Fruit fly (Drosophila melanogaster) whole organism, embryonic: ENCODE results near the gene Pgant2.
A peak's percentile ranks its signal among the peaks of the same experiment; 100 is the strongest.

Source experiments
- Antp ChIP-seq: fragments of 200-800 bp; sonication (Bioruptor generic); optimal IDR thresholded peaks from 3 replicates; lab custom pipeline; 2016; ENCODE audit warnings: missing biosample characterization, missing genetic modification characterization
- BEAF-32 ChIP-seq: fragments of 200-800 bp; sonication (Bioruptor generic); optimal IDR thresholded peaks from 3 replicates; lab custom pipeline; 2017; ENCODE audit warnings: missing biosample characterization, missing genetic modification characterization, mild to moderate bottlenecking, moderate library complexity, missing genetic modification reagents
- CG10462 ChIP-seq: fragments of 200-800 bp; sonication (Bioruptor generic); optimal IDR thresholded peaks from 2 replicates; lab custom pipeline; 2016; ENCODE audit warnings: missing biosample characterization, missing genetic modification characterization
- CG10979 ChIP-seq: fragments of 200-800 bp; sonication (Bioruptor generic); optimal IDR thresholded peaks from 2 replicates; lab custom pipeline; 2018; ENCODE audit warnings: missing biosample characterization, mild to moderate bottlenecking, missing genetic modification characterization, moderate library complexity
- CG1233 ChIP-seq: fragments of 200-800 bp; sonication (Bioruptor generic); optimal IDR thresholded peaks from 4 replicates; lab custom pipeline; 2018; ENCODE audit warnings: missing biosample characterization, mild to moderate bottlenecking, missing genetic modification characterization
- CG1603 ChIP-seq: fragments of 200-800 bp; sonication (Bioruptor generic); optimal IDR thresholded peaks from 2 replicates; lab custom pipeline; 2019; ENCODE audit warnings: missing biosample characterization, mild to moderate bottlenecking, missing genetic modification characterization, moderate library complexity
- CG17802 ChIP-seq: fragments of 200-800 bp; sonication (Bioruptor generic); optimal IDR thresholded peaks from 2 replicates; lab custom pipeline; 2018; ENCODE audit warnings: missing biosample characterization, mild to moderate bottlenecking, missing genetic modification characterization, moderate library complexity
- CG34224 ChIP-seq: fragments of 200-800 bp; sonication (Bioruptor generic); IDR thresholded peaks from 3 replicates; pipeline ENCODE4 v1.3.6; 2022; ENCODE audit warnings: missing biosample characterization, missing genetic modification characterization; ENCODE audit not compliant: partially characterized antibody
- CG4820 ChIP-seq: fragments of 200-800 bp; sonication (Bioruptor generic); optimal IDR thresholded peaks from 3 replicates; lab custom pipeline; 2016; ENCODE audit warnings: missing biosample characterization, missing genetic modification characterization
- CG6254 ChIP-seq: fragments of 200-800 bp; sonication (Bioruptor generic); optimal IDR thresholded peaks from 3 replicates; lab custom pipeline; 2017; ENCODE audit warnings: mild to moderate bottlenecking, missing biosample characterization, missing genetic modification reagents, missing genetic modification characterization
- CG6854 ChIP-seq: fragments of 200-800 bp; sonication (Bioruptor generic); optimal IDR thresholded peaks from 3 replicates; lab custom pipeline; 2017; ENCODE audit warnings: missing biosample characterization, mild to moderate bottlenecking, missing genetic modification characterization
- CG7556 ChIP-seq: fragments of 200-800 bp; sonication (Bioruptor generic); optimal IDR thresholded peaks from 2 replicates; lab custom pipeline; 2017; ENCODE audit warnings: missing biosample characterization, mild to moderate bottlenecking, missing genetic modification characterization
- CG7839 ChIP-seq: fragments of 200-800 bp; sonication (Bioruptor generic); optimal IDR thresholded peaks from 3 replicates; lab custom pipeline; 2018; ENCODE audit warnings: missing biosample characterization, mild to moderate bottlenecking, missing genetic modification characterization, moderate library complexity
- CG8765 ChIP-seq: fragments of 200-800 bp; sonication (Bioruptor generic); IDR thresholded peaks from 2 replicates; pipeline ENCODE4 v1.3.6; 2022; ENCODE audit warnings: missing biosample characterization, missing genetic modification characterization
- CG9727 ChIP-seq: fragments of 200-800 bp; sonication (Bioruptor generic); optimal IDR thresholded peaks from 3 replicates; lab custom pipeline; 2017; ENCODE audit warnings: missing biosample characterization, mild to moderate bottlenecking, missing genetic modification characterization
- Dp ChIP-seq: fragments of 200-800 bp; sonication (Bioruptor generic); optimal IDR thresholded peaks from 2 replicates; lab custom pipeline; 2018; ENCODE audit warnings: missing biosample characterization, mild to moderate bottlenecking, missing genetic modification characterization, moderate library complexity
- Dref ChIP-seq: fragments of 200-800 bp; sonication (Bioruptor generic); IDR thresholded peaks from 2 replicates; pipeline ENCODE4 v1.3.6; 2022; ENCODE audit warnings: missing biosample characterization, missing genetic modification characterization
- Drgx ChIP-seq: fragments of 200-800 bp; sonication (Bioruptor generic); IDR thresholded peaks from 2 replicates; pipeline ENCODE4 v1.3.6; 2022; ENCODE audit warnings: missing biosample characterization, missing genetic modification characterization
- Elba2 ChIP-seq: fragments of 200-800 bp; sonication (Bioruptor generic); optimal IDR thresholded peaks from 3 replicates; lab custom pipeline; 2016; ENCODE audit warnings: missing biosample characterization, missing genetic modification characterization
- HLH54F ChIP-seq: fragments of 200-800 bp; sonication (Bioruptor generic); optimal IDR thresholded peaks from 3 replicates; lab custom pipeline; 2016; ENCODE audit warnings: missing biosample characterization, missing genetic modification characterization
- HLHmδ ChIP-seq: fragments of 200-800 bp; sonication (Bioruptor generic); optimal IDR thresholded peaks from 2 replicates; lab custom pipeline; 2018; ENCODE audit warnings: missing biosample characterization, mild to moderate bottlenecking, missing genetic modification characterization, moderate library complexity
- Hsf ChIP-seq: fragments of 200-800 bp; sonication (Bioruptor generic); optimal IDR thresholded peaks from 3 replicates; lab custom pipeline; 2016; ENCODE audit warnings: missing biosample characterization, missing genetic modification characterization
- NC2α ChIP-seq: fragments of 200-800 bp; sonication (Bioruptor generic); optimal IDR thresholded peaks from 2 replicates; lab custom pipeline; 2016; ENCODE audit warnings: missing biosample characterization, missing genetic modification characterization
- PHDP ChIP-seq: fragments of 200-800 bp; sonication (Bioruptor generic); optimal IDR thresholded peaks from 3 replicates; lab custom pipeline; 2018; ENCODE audit warnings: missing biosample characterization, mild to moderate bottlenecking, missing genetic modification characterization, moderate library complexity
- Pdp1 ChIP-seq, 2 experiments: fragments of 200-800 bp; sonication (Bioruptor generic); optimal IDR thresholded peaks; 3 replicates each; lab custom pipeline; 2016; ENCODE audit warnings: missing biosample characterization in 2 of 2, missing genetic modification characterization in 2 of 2, mild to moderate bottlenecking in 1 of 2, moderate library complexity in 1 of 2
- Poxn ChIP-seq: fragments of 200-800 bp; sonication (Bioruptor generic); IDR thresholded peaks from 2 replicates; pipeline ENCODE4 v1.3.6; 2022; ENCODE audit warnings: missing biosample characterization, missing genetic modification characterization
- Side ChIP-seq: fragments of 200-800 bp; sonication (Bioruptor generic); optimal IDR thresholded peaks from 2 replicates; lab custom pipeline; 2016; ENCODE audit warnings: missing biosample characterization, missing genetic modification characterization
- Sox102F ChIP-seq: fragments of 200-800 bp; sonication (Bioruptor generic); optimal IDR thresholded peaks from 2 replicates; lab custom pipeline; 2018; ENCODE audit warnings: missing biosample characterization, mild to moderate bottlenecking, missing genetic modification characterization, moderate library complexity
- Vsx1 ChIP-seq: fragments of 200-800 bp; sonication (Bioruptor generic); optimal IDR thresholded peaks from 2 replicates; lab custom pipeline; 2017; ENCODE audit warnings: missing biosample characterization, mild to moderate bottlenecking, missing genetic modification characterization, missing genetic modification reagents
- Xrp1 ChIP-seq: fragments of 200-800 bp; sonication (Bioruptor generic); IDR thresholded peaks from 2 replicates; pipeline ENCODE4 v1.3.6; 2022; ENCODE audit warnings: missing biosample characterization, missing genetic modification characterization
- bab2 ChIP-seq: fragments of 200-800 bp; sonication (Bioruptor generic); optimal IDR thresholded peaks from 2 replicates; lab custom pipeline; 2016; ENCODE audit warnings: missing biosample characterization, missing genetic modification characterization
- cad ChIP-seq: fragments of >200 bp; optimal IDR thresholded peaks from 2 replicates; lab custom pipeline; 2017; ENCODE audit warnings: missing biosample characterization, missing genetic modification characterization
- caup ChIP-seq: fragments of 200-800 bp; sonication (Bioruptor generic); optimal IDR thresholded peaks from 3 replicates; lab custom pipeline; 2017; ENCODE audit warnings: missing biosample characterization, mild to moderate bottlenecking, missing genetic modification characterization, moderate library complexity; ENCODE audit not compliant: severe bottlenecking
- cg ChIP-seq: fragments of 200-800 bp; sonication (Bioruptor generic); optimal IDR thresholded peaks from 3 replicates; lab custom pipeline; 2019; ENCODE audit warnings: missing biosample characterization, mild to moderate bottlenecking, missing genetic modification characterization, moderate library complexity
- exex ChIP-seq: fragments of 200-800 bp; sonication (Bioruptor generic); optimal IDR thresholded peaks from 4 replicates; lab custom pipeline; 2018; ENCODE audit warnings: missing biosample characterization, mild to moderate bottlenecking, missing genetic modification characterization, moderate library complexity
- gfzf ChIP-seq: fragments of 200-800 bp; sonication (Bioruptor generic); optimal IDR thresholded peaks from 2 replicates; lab custom pipeline; 2016; ENCODE audit warnings: missing biosample characterization, mild to moderate bottlenecking, missing genetic modification characterization, moderate library complexity
- knrl ChIP-seq: fragments of 200-800 bp; sonication (Bioruptor generic); IDR thresholded peaks from 3 replicates; pipeline ENCODE4 v1.3.6; 2022; ENCODE audit warnings: missing biosample characterization, missing genetic modification characterization; ENCODE audit not compliant: partially characterized antibody
- nerfin-2 ChIP-seq: fragments of 200-800 bp; sonication (Bioruptor generic); IDR thresholded peaks from 2 replicates; pipeline ENCODE4 v1.3.6; 2022; ENCODE audit warnings: missing biosample characterization, missing genetic modification characterization; ENCODE audit not compliant: partially characterized antibody
- ro ChIP-seq: fragments of 200-800 bp; sonication (Bioruptor generic); IDR thresholded peaks from 2 replicates; pipeline ENCODE4 v1.3.6; 2022; ENCODE audit warnings: missing biosample characterization, missing genetic modification characterization
- row ChIP-seq: fragments of 200-800 bp; sonication (Bioruptor generic); IDR thresholded peaks from 3 replicates; pipeline ENCODE4 v1.3.6; 2022; ENCODE audit warnings: missing biosample characterization, missing genetic modification characterization
- sens ChIP-seq: fragments of 200-800 bp; sonication (Bioruptor generic); peaks from one replicate; lab custom pipeline; 2016; ENCODE audit warnings: missing biosample characterization, missing genetic modification characterization
- sr ChIP-seq: fragments of 200-800 bp; sonication (Bioruptor generic); IDR thresholded peaks from 3 replicates; pipeline ENCODE4 v1.3.6; 2022; ENCODE audit warnings: missing biosample characterization, missing genetic modification characterization
- stc ChIP-seq: fragments of 200-800 bp; sonication (Bioruptor generic); IDR thresholded peaks from 2 replicates; pipeline ENCODE4 v1.3.6; 2022; ENCODE audit warnings: missing biosample characterization, missing genetic modification characterization
- tgo ChIP-seq: fragments of 200-800 bp; sonication (Bioruptor generic); IDR thresholded peaks from 3 replicates; pipeline ENCODE4 v1.3.6; 2022; ENCODE audit warnings: missing biosample characterization, missing genetic modification characterization
- tll ChIP-seq, 2 experiments: fragments of 200-800 bp in 1 of 2; fragments of >200 bp in 1 of 2; sonication (Bioruptor generic) in 1 of 2; optimal IDR thresholded peaks; 2 replicates each; lab custom pipeline; 2017 to 2019; ENCODE audit warnings: missing biosample characterization in 2 of 2, missing genetic modification characterization in 2 of 2, mild to moderate bottlenecking in 1 of 2, moderate library complexity in 1 of 2
- ttk ChIP-seq: fragments of 200-800 bp; sonication (Bioruptor generic); IDR thresholded peaks from 2 replicates; pipeline ENCODE4 v2.1.2; 2022; ENCODE audit warnings: missing biosample characterization, missing genetic modification characterization
- vvl ChIP-seq: fragments of 200-800 bp; sonication (Bioruptor generic); IDR thresholded peaks from 2 replicates; pipeline ENCODE4 v1.3.6; 2022; ENCODE audit warnings: missing biosample characterization, missing genetic modification characterization
- wdn ChIP-seq: fragments of 200-800 bp; sonication (Bioruptor generic); IDR thresholded peaks from 2 replicates; pipeline ENCODE4 v1.3.6; 2022; ENCODE audit warnings: missing biosample characterization, missing genetic modification characterization

Pgant2 gene

DNA sequence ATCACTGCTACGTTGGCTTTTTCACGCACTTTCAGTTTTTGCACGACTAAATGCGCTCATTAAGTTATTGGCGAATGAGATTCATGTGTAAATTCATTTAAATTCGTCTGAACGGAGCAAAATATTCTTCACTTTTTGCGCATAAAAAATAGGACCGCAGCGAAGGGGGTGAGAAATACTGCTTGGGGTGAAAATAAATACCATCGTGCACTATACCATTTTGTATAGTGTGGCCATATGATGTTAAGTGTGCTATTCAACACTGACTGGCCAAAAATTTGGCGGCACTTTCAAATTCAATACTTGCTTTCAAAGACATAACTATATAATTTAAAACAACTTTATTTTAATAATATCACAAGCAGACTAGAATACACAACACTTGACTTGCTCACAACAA, 53.3 kb downstream of the Pgant2 start, which contains the start of gene GramD1B (continued):
- TF ChIP-seq CG10462 = no peak
- TF ChIP-seq Poxn (GFP tag; lab: Robert Waterston, UW) = no peak
- no peak for TF ChIP-seq CG1233 (GFP tag; lab: Kevin White, UChicago)
- no peak for TF ChIP-seq ro (GFP tag; lab: Robert Waterston, UW)
- no peak for TF ChIP-seq sr (GFP tag; lab: Robert Waterston, UW)
- TF ChIP-seq HLH54F (GFP tag; lab: Kevin White, UChicago) = no peak
- TF ChIP-seq stc (GFP tag; lab: Robert Waterston, UW) = no peak
- peak; percentile 84 for TF ChIP-seq sens
- TF ChIP-seq tll (GFP tag; optimal IDR thresholded peaks at IDR 0.05; lab: Kevin White, UChicago) = no peak
- TF ChIP-seq CG6254 (GFP tag; lab: Kevin White, UChicago) = no peak
- peak; percentile 6 for TF ChIP-seq exex (tag; lab: Kevin White, UChicago)
- TF ChIP-seq CG7556 = no peak
- no peak for TF ChIP-seq ttk (GFP tag; lab: Robert Waterston, UW)
- no peak for TF ChIP-seq CG9727 (GFP tag; lab: Kevin White, UChicago)
- TF ChIP-seq Sox102F (GFP tag; lab: Kevin White, UChicago) = no peak
- no peak for TF ChIP-seq cg (GFP tag; lab: Kevin White, UChicago)
- TF ChIP-seq HLHmδ (GFP tag; lab: Kevin White, UChicago) = no peak
- TF ChIP-seq CG4820 (GFP tag; lab: Kevin White, UChicago) = no peak
- no peak for TF ChIP-seq Drgx (GFP tag; lab: Robert Waterston, UW)
- TF ChIP-seq, all 482 proteins: peak for 103

DNA sequence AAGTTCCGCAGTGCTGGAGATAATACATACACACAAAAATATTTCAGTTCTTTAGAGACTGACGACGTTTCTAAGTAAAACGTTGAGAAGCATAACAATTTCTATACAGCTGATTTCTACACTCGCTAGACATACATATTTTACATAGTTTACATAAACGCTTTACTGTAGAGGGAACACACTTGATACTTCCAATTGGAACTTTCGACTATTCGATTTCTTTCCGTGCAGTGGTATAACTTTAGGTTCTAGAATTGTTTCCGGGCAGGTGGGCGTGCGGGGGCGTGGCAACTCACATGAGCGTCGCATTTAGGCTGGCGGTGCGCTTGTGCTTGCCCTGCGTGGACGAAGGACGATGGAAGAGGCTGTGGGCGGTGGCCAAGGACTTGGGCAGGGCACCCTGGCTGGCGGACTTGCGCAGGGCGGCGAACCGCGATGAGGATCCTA, 54.0 kb downstream of the Pgant2 start:
- TF ChIP-seq Hsf (peak; percentile 2), BEAF-32 (GFP tag; lab: Kevin White, UChicago) (no peak), tll (GFP tag; optimal IDR thresholded peaks at IDR 0.05; lab: Kevin White, UChicago) (no peak), caup (GFP tag; lab: Kevin White, UChicago) (peak; percentile 9), vvl (GFP tag; lab: Robert Waterston, UW) (0 out of 2 replicates have a peak, but pooled peaks have one; percentile 32), wdn (GFP tag; lab: Robert Waterston, UW) (0 out of 2 replicates have a peak, but pooled peaks have one; percentile 22), Antp (GFP tag; lab: Kevin White, UChicago) (peak; percentile 7), CG34224 (GFP tag; lab: Robert Waterston, UW) (0 out of 3 replicates have a peak, but pooled peaks have one; percentile 27), PHDP (tag; lab: Kevin White, UChicago) (peak; percentile 7), CG8765 (GFP tag; lab: Robert Waterston, UW) (no peak), Side (GFP tag; lab: Kevin White, UChicago) (no peak), Dp (GFP tag; lab: Kevin White, UChicago) (no peak), Elba2 (GFP tag; lab: Kevin White, UChicago) (peak; percentile 62), nerfin-2 (GFP tag; lab: Robert Waterston, UW) (0 out of 2 replicates have a peak, but pooled peaks have one; percentile 8), CG6854 (no peak), Dref (GFP tag; lab: Robert Waterston, UW) (no peak), CG17802 (no peak), CG7839 (peak; percentile 27), Xrp1 (GFP tag; lab: Robert Waterston, UW) (0 out of 2 replicates have a peak, but pooled peaks have one; percentile 48), HLH54F (GFP tag; lab: Kevin White, UChicago) (no peak), CG1603 (tag; lab: Kevin White, UChicago) (peak; percentile 35), Pdp1 (GFP tag; optimal IDR thresholded peaks at IDR 0.05; lab: Kevin White, UChicago) (peak in 1 of 2 experiments; percentile 8), cad (GFP tag; lab: Kevin White, UChicago) (no peak), bab2 (GFP tag; lab: Kevin White, UChicago) (no peak), tgo (no peak), Drgx (GFP tag; lab: Robert Waterston, UW) (0 out of 2 replicates have a peak, but pooled peaks have one; percentile 10), NC2α (GFP tag; lab: Kevin White, UChicago) (no peak), CG10979 (tag; lab: Kevin White, UChicago) (peak; percentile 23), row (peak; percentile 40; the same call in 2 of the 3 replicates), gfzf (GFP tag; lab: Kevin White, UChicago) (no peak), knrl (GFP tag; lab: Robert Waterston, UW) (peak; percentile 49; the same call in 2 of the 3 replicates), Vsx1 (GFP tag; lab: Kevin White, UChicago) (no peak)
